Worm (Caenorhabditis elegans) whole organism, L4 larva: Measurements from ENCODE around the gene rnp-7.

Experiments
- F44E2.7 ChIP-seq: fragments of 200-800 bp; sonication (Bioruptor generic); IDR thresholded peaks from 2 replicates; pipeline ENCODE4 v2.1.2; 2022; ENCODE audit warnings: missing genetic modification characterization, missing compliant biosample characterization
- R02D3.7 ChIP-seq: fragments of 150-350 bp; sonication (generic microtip); optimal IDR thresholded peaks from 3 replicates; lab custom pipeline; 2014; ENCODE audit warnings: missing biosample characterization, missing genetic modification characterization
- Y105C5A.15 ChIP-seq: fragments of 200-800 bp; sonication (Bioruptor generic); IDR thresholded peaks from 2 replicates; pipeline ENCODE4 v1.3.6; 2022; ENCODE audit warnings: missing genetic modification characterization, missing compliant biosample characterization
- Y48G9A.11 ChIP-seq: fragments of 200-800 bp; sonication (Bioruptor generic); IDR thresholded peaks from 2 replicates; pipeline ENCODE4 v1.3.6; 2022; ENCODE audit warnings: missing genetic modification reagents, missing genetic modification characterization, missing compliant biosample characterization
- Y75B8A.6 ChIP-seq: fragments of 200-800 bp; sonication (Bioruptor generic); IDR thresholded peaks from 2 replicates; pipeline ENCODE4 v1.3.6; 2022; ENCODE audit warnings: missing genetic modification reagents, missing genetic modification characterization, missing compliant biosample characterization
- aha-1 ChIP-seq: fragments of 150-350 bp; peaks from one replicate; lab custom pipeline; 2014; ENCODE audit warnings: missing biosample characterization, missing genetic modification characterization
- aly-2 ChIP-seq: sonication (generic microtip); optimal IDR thresholded peaks from 2 replicates; lab custom pipeline; 2018; ENCODE audit warnings: missing biosample characterization, missing genetic modification characterization
- ama-1 ChIP-seq: fragments of 150-350 bp; optimal IDR thresholded peaks from 2 replicates; lab custom pipeline; 2014; ENCODE audit warnings: inconsistent platforms, mixed read lengths
- arid-1 ChIP-seq: fragments of 200-800 bp; sonication (Bioruptor generic); conservative IDR thresholded peaks from 2 replicates; pipeline ENCODE4 v1.3.6; 2022; ENCODE audit warnings: missing genetic modification reagents, missing genetic modification characterization, missing compliant biosample characterization
- ceh-20 ChIP-seq: fragments of 200-800 bp; sonication (Bioruptor generic); IDR thresholded peaks from 2 replicates; pipeline ENCODE4 v1.3.6; 2022; ENCODE audit warnings: missing genetic modification reagents, missing genetic modification characterization, missing compliant biosample characterization
- ceh-44 ChIP-seq: fragments of 200-800 bp; sonication (Bioruptor generic); IDR thresholded peaks from 2 replicates; pipeline ENCODE4 v1.3.6; 2022; ENCODE audit warnings: missing genetic modification reagents, missing genetic modification characterization, missing compliant biosample characterization
- ceh-82 ChIP-seq: sonication (generic microtip); optimal IDR thresholded peaks from 2 replicates; lab custom pipeline; 2017; ENCODE audit warnings: missing biosample characterization, missing genetic modification characterization
- ces-1 ChIP-seq: fragments of 150-350 bp; sonication (generic microtip); optimal IDR thresholded peaks from 4 replicates; lab custom pipeline; 2014; ENCODE audit warnings: missing biosample characterization, missing genetic modification reagents, missing genetic modification characterization
- cey-2 ChIP-seq: sonication (generic microtip); optimal IDR thresholded peaks from 3 replicates; lab custom pipeline; 2017; ENCODE audit warnings: missing genetic modification characterization, mild to moderate bottlenecking, missing compliant biosample characterization, antibody characterized with exemption, borderline replicate concordance; ENCODE audit not compliant: insufficient read depth
- daf-16 ChIP-seq, 3 experiments: sonication (generic microtip); optimal IDR thresholded peaks; 2 replicates each; lab custom pipeline; 2016 to 2017; ENCODE audit warnings: missing genetic modification characterization in 3 of 3, missing genetic modification reagents in 3 of 3, mild to moderate bottlenecking in 2 of 3, missing compliant biosample characterization in 2 of 3, missing biosample characterization in 1 of 3, moderate library complexity in 1 of 3
- daf-19 ChIP-seq: fragments of 200-800 bp; sonication (Bioruptor generic); conservative IDR thresholded peaks from 2 replicates; pipeline ENCODE4 v1.3.6; 2022; ENCODE audit warnings: missing genetic modification characterization, missing compliant biosample characterization
- dmd-8 ChIP-seq: fragments of 200-800 bp; sonication (Bioruptor generic); IDR thresholded peaks from 2 replicates; pipeline ENCODE4 v1.3.6; 2022; ENCODE audit warnings: missing genetic modification characterization, missing compliant biosample characterization
- dve-1 ChIP-seq: sonication (generic microtip); optimal IDR thresholded peaks from 2 replicates; lab custom pipeline; 2017; ENCODE audit warnings: antibody characterized with exemption, mild to moderate bottlenecking, missing genetic modification characterization, missing compliant biosample characterization; ENCODE audit not compliant: insufficient read depth
- fkh-10 ChIP-seq: fragments of 150-350 bp; optimal IDR thresholded peaks from 2 replicates; lab custom pipeline; 2014; ENCODE audit warnings: missing biosample characterization, missing genetic modification reagents, missing genetic modification characterization
- fos-1 ChIP-seq: fragments of 150-350 bp; optimal IDR thresholded peaks from 2 replicates; lab custom pipeline; 2014; ENCODE audit warnings: missing biosample characterization, missing genetic modification characterization
- hlh-11 ChIP-seq: fragments of 200-800 bp; sonication (Bioruptor generic); optimal IDR thresholded peaks from 2 replicates; lab custom pipeline; 2018; ENCODE audit warnings: mild to moderate bottlenecking, missing genetic modification characterization, missing compliant biosample characterization
- lin-1 ChIP-seq: fragments of 200-800 bp; sonication (Bioruptor generic); IDR thresholded peaks from 2 replicates; pipeline ENCODE4 v1.3.6; 2022; ENCODE audit warnings: missing genetic modification reagents, missing genetic modification characterization, missing compliant biosample characterization
- lin-15B ChIP-seq: fragments of 150-350 bp; sonication (generic microtip); optimal IDR thresholded peaks from 3 replicates; lab custom pipeline; 2014; ENCODE audit warnings: missing biosample characterization, missing genetic modification characterization
- lin-29 ChIP-seq: fragments of 200-800 bp; sonication (Bioruptor generic); IDR thresholded peaks from 2 replicates; pipeline ENCODE4 v1.3.6; 2022; ENCODE audit warnings: missing genetic modification reagents, missing genetic modification characterization, missing compliant biosample characterization
- lin-38 ChIP-seq: fragments of 200-800 bp; sonication (Bioruptor generic); IDR thresholded peaks from 2 replicates; pipeline ENCODE4 v1.3.6; 2022; ENCODE audit warnings: missing genetic modification reagents, missing genetic modification characterization, missing compliant biosample characterization
- lin-39 ChIP-seq: fragments of 150-350 bp; optimal IDR thresholded peaks from 2 replicates; lab custom pipeline; 2014; ENCODE audit warnings: missing biosample characterization, missing genetic modification reagents, missing genetic modification characterization
- lsy-2 ChIP-seq, 2 experiments: fragments of 150-350 bp in 1 of 2; sonication (generic microtip) in 1 of 2; optimal IDR thresholded peaks; 2 replicates each; lab custom pipeline; 2014 to 2017; ENCODE audit warnings: missing biosample characterization in 2 of 2, missing genetic modification characterization in 2 of 2
- mdt-29 ChIP-seq: fragments of 200-800 bp; sonication (Bioruptor generic); IDR thresholded peaks from 2 replicates; pipeline ENCODE4 v1.3.6; 2022; ENCODE audit warnings: missing genetic modification reagents, missing genetic modification characterization, missing compliant biosample characterization
- mep-1 ChIP-seq: fragments of 150-350 bp; sonication (generic microtip); optimal IDR thresholded peaks from 3 replicates; lab custom pipeline; 2014; ENCODE audit warnings: missing biosample characterization, missing genetic modification characterization
- mxl-3 ChIP-seq: fragments of 200-800 bp; sonication (Bioruptor generic); optimal IDR thresholded peaks from 2 replicates; lab custom pipeline; 2018; ENCODE audit warnings: mild to moderate bottlenecking, missing genetic modification characterization, missing compliant biosample characterization
- nhr-111 ChIP-seq: fragments of 200-800 bp; sonication (Bioruptor generic); optimal IDR thresholded peaks from 2 replicates; lab custom pipeline; 2018; ENCODE audit warnings: mild to moderate bottlenecking, missing genetic modification characterization, missing compliant biosample characterization
- nhr-237 ChIP-seq: sonication (generic microtip); optimal IDR thresholded peaks from 2 replicates; lab custom pipeline; 2017; ENCODE audit warnings: missing biosample characterization, missing genetic modification characterization
- nhr-25 ChIP-seq: sonication (generic microtip); optimal IDR thresholded peaks from 2 replicates; lab custom pipeline; 2017; ENCODE audit warnings: missing genetic modification characterization, mild to moderate bottlenecking, missing compliant biosample characterization, antibody characterized with exemption, moderate library complexity, borderline replicate concordance; ENCODE audit not compliant: insufficient read depth
- nhr-28 ChIP-seq: fragments of 150-350 bp; optimal IDR thresholded peaks from 2 replicates; lab custom pipeline; 2014; ENCODE audit warnings: missing biosample characterization, missing genetic modification characterization
- nhr-41 ChIP-seq: fragments of 200-800 bp; sonication (Bioruptor generic); IDR thresholded peaks from 2 replicates; pipeline ENCODE4 v1.3.6; 2022; ENCODE audit warnings: missing genetic modification reagents, missing genetic modification characterization, missing compliant biosample characterization
- nhr-77 ChIP-seq: fragments of 150-350 bp; optimal IDR thresholded peaks from 2 replicates; lab custom pipeline; 2014; ENCODE audit warnings: missing biosample characterization, missing genetic modification characterization
- pha-4 ChIP-seq, 2 experiments: fragments of 150-350 bp in 1 of 2; fragments of 200-800 bp in 1 of 2; sonication (Bioruptor generic) in 1 of 2; IDR thresholded peaks in 1 of 2; optimal IDR thresholded peaks in 1 of 2; 2 replicates each; pipeline versions ENCODE4 v1.3.6 to Lab custom; 2014 to 2022; ENCODE audit warnings: missing genetic modification characterization in 2 of 2, missing genetic modification reagents in 2 of 2, missing biosample characterization in 1 of 2, missing compliant biosample characterization in 1 of 2
- php-3 ChIP-seq: fragments of 200-800 bp; sonication (Bioruptor generic); IDR thresholded peaks from 2 replicates; pipeline ENCODE4 v1.3.6; 2022; ENCODE audit warnings: missing genetic modification reagents, missing genetic modification characterization, missing compliant biosample characterization
- rbr-2 ChIP-seq: sonication (generic microtip); optimal IDR thresholded peaks from 2 replicates; lab custom pipeline; 2016; ENCODE audit warnings: missing genotype, missing genetic modification characterization, missing compliant biosample characterization
- skn-1 ChIP-seq: fragments of 150-350 bp; optimal IDR thresholded peaks from 2 replicates; lab custom pipeline; 2014; ENCODE audit warnings: missing biosample characterization, missing genetic modification characterization
- spr-3 ChIP-seq: fragments of 200-800 bp; sonication (Bioruptor generic); optimal IDR thresholded peaks from 2 replicates; lab custom pipeline; 2018; ENCODE audit warnings: mild to moderate bottlenecking, missing genetic modification characterization, missing compliant biosample characterization
- unc-62 ChIP-seq, 3 experiments: fragments of 150-350 bp in 1 of 3; sonication (generic microtip); optimal IDR thresholded peaks in 2 of 3; peaks in 1 of 3; 1 replicate in 1 of 3; 2 replicates in 2 of 3; lab custom pipeline; 2014 to 2017; ENCODE audit warnings: missing biosample characterization in 3 of 3, missing genetic modification characterization in 3 of 3, missing genetic modification reagents in 3 of 3, missing genotype in 1 of 3
- zfp-2 ChIP-seq: sonication (generic microtip); optimal IDR thresholded peaks from 2 replicates; lab custom pipeline; 2016; ENCODE audit warnings: mild to moderate bottlenecking, missing genetic modification characterization, missing compliant biosample characterization
- zip-2 ChIP-seq: fragments of 150-350 bp; optimal IDR thresholded peaks from 2 replicates; lab custom pipeline; 2014; ENCODE audit warnings: missing biosample characterization, missing genetic modification characterization
- ztf-11 ChIP-seq: fragments of 150-350 bp; optimal IDR thresholded peaks from 2 replicates; lab custom pipeline; 2014; ENCODE audit warnings: missing biosample characterization, missing genetic modification characterization
- ztf-7 ChIP-seq: fragments of 150-350 bp; optimal IDR thresholded peaks from 2 replicates; lab custom pipeline; 2014; ENCODE audit warnings: missing biosample characterization, missing genetic modification characterization

rnp-7 gene

DNA sequence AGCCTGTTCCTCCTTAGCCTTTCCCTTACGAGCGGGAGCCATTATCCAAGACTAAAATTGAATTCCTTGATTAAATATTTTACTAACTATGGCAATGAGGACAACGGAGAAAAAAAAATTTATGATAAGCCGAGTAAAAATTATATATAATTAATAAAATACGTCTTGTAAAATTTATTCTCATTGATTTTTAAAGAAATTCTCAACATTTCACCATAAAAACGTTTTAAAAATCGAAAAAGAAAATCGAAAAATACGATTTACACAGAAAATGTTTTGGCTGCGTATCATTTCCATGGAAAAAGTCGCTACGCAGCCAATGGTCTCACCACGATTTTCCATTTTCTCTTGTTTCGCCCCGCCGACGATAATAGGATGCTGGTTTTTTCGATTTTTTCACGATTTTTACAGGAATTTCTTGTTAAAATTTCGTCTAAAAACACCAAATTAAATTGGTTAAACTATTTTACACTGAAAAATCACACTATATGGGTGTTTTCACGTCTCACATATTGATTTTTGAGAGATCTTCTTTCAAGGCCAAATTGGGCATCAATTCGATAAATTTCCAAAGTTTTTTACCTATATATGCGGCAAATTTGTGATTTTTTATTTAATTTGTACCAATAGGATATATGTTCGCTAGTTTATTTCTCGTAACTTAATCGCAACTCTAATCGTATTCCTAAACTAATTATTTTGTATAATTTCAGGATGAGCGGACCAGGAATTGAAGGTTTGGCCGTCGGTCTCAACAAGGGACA is 18.8 kb upstream of the rnp-7 start, which contains the start of the genes rps-14 and rpl-36 (continued):
- TF ChIP-seq ces-1 (GFP tag; lab: Kevin White, UChicago) = peak; percentile 12
- TF ChIP-seq mdt-29 (GFP tag; lab: Robert Waterston, UW) = no peak
- peak; percentile 75 for TF ChIP-seq ztf-7 (tag; lab: Kevin White, UChicago)
- TF ChIP-seq lin-38 (GFP tag; lab: Robert Waterston, UW) = peak; percentile 86
- peak; percentile 95 for TF ChIP-seq zfp-2 (tag; lab: Kevin White, UChicago)
- TF ChIP-seq hlh-11 (tag; lab: Kevin White, UChicago) = peak; percentile 80
- peak; percentile 34 for TF ChIP-seq lin-15B (tag; lab: Kevin White, UChicago)
- TF ChIP-seq arid-1 = 0 out of 2 replicates have a peak, but pooled peaks have one; percentile 28
- no peak for TF ChIP-seq unc-62 (GFP tag; optimal IDR thresholded peaks at IDR 0.05 in 1 of 2; lab: Kevin White, UChicago)
- no peak for TF ChIP-seq unc-62 (tag; optimal IDR thresholded peaks at IDR 0.05; lab: Kevin White, UChicago)
- TF ChIP-seq mxl-3 (GFP tag; lab: Kevin White, UChicago) = no peak
- no peak for TF ChIP-seq skn-1 (tag; lab: Kevin White, UChicago)
- TF ChIP-seq lsy-2 (tag; optimal IDR thresholded peaks at IDR 0.05; lab: Kevin White, UChicago) = peak; percentile 43 to 96
- TF ChIP-seq nhr-111 (GFP tag; lab: Kevin White, UChicago) = no peak
- TF ChIP-seq nhr-77 (tag; lab: Kevin White, UChicago) = peak; percentile 94
- peak in 1 of 2 experiments; percentile 33 for TF ChIP-seq daf-16 (GFP tag; optimal IDR thresholded peaks at IDR 0.05; lab: Kevin White, UChicago)
- TF ChIP-seq daf-16 (tag; optimal IDR thresholded peaks at IDR 0.05; lab: Kevin White, UChicago) = peak; percentile 57
- peak; percentile 71 for TF ChIP-seq ama-1 (lab: Kevin White, UChicago)
- TF ChIP-seq nhr-25 (tag; lab: Kevin White, UChicago) = peak; percentile 62
- no peak for TF ChIP-seq ceh-44 (GFP tag; lab: Robert Waterston, UW)
- TF ChIP-seq rbr-2 (tag; lab: Kevin White, UChicago) = peak; percentile 81
- TF ChIP-seq nhr-41 (GFP tag; lab: Robert Waterston, UW) = no peak
- no peak for TF ChIP-seq F44E2.7 (GFP tag; lab: Robert Waterston, UW)
- peak; percentile 98 for TF ChIP-seq aha-1 (tag; lab: Kevin White, UChicago)
- peak; percentile 91 for TF ChIP-seq mep-1 (tag; lab: Kevin White, UChicago)
- TF ChIP-seq zip-2 (tag; lab: Kevin White, UChicago) = peak; percentile 9
- peak; percentile 95 for TF ChIP-seq dve-1 (tag; lab: Kevin White, UChicago)
- peak; percentile 12; the same call in 1 of the 2 replicates for TF ChIP-seq lin-29
- no peak for TF ChIP-seq Y75B8A.6
- TF ChIP-seq fkh-10 (GFP tag; lab: Kevin White, UChicago) = peak; percentile 49
- no peak for TF ChIP-seq dmd-8 (GFP tag; lab: Robert Waterston, UW)
- TF ChIP-seq Y105C5A.15 (GFP tag; lab: Robert Waterston, UW) = no peak
- peak; percentile 64 for TF ChIP-seq nhr-28 (tag; lab: Kevin White, UChicago)
- no peak for TF ChIP-seq cey-2 (tag; lab: Kevin White, UChicago)
- no peak for TF ChIP-seq aly-2 (tag; lab: Kevin White, UChicago)
- no peak for TF ChIP-seq R02D3.7 (tag; lab: Kevin White, UChicago)
- TF ChIP-seq nhr-237 = no peak
- peak; percentile 16 for TF ChIP-seq spr-3 (GFP tag; lab: Kevin White, UChicago)

- no peak for TF ChIP-seq dmd-8 (GFP tag; lab: Robert Waterston, UW)
- no peak for TF ChIP-seq mdt-29 (GFP tag; lab: Robert Waterston, UW)
- TF ChIP-seq ces-1 (GFP tag; lab: Kevin White, UChicago) = no peak
- 0 out of 2 replicates have a peak, but pooled peaks have one; percentile 40 for TF ChIP-seq daf-19 (GFP tag; lab: Robert Waterston, UW)
- no peak for TF ChIP-seq ceh-20 (GFP tag; lab: Robert Waterston, UW)
- TF ChIP-seq lin-38 (GFP tag; lab: Robert Waterston, UW) = peak; percentile 48
- peak; percentile 39; the same call in 1 of the 2 replicates for TF ChIP-seq Y48G9A.11 (GFP tag; lab: Robert Waterston, UW)
- TF ChIP-seq fos-1 = no peak
- no peak for TF ChIP-seq arid-1
- TF ChIP-seq lin-1 = 0 out of 2 replicates have a peak, but pooled peaks have one; percentile 35
- TF ChIP-seq php-3 (GFP tag; lab: Robert Waterston, UW) = 0 out of 2 replicates have a peak, but pooled peaks have one; percentile 28
- TF ChIP-seq pha-4 (GFP tag; IDR thresholded peaks at IDR 0.05; lab: Robert Waterston, UW) = peak; percentile 16; the same call in 1 of the 2 replicates
- TF ChIP-seq pha-4 (tag; optimal IDR thresholded peaks at IDR 0.05; lab: Kevin White, UChicago) = no peak
- no peak for TF ChIP-seq ceh-82
- no peak for TF ChIP-seq ztf-11 (tag; lab: Kevin White, UChicago)
- TF ChIP-seq Y105C5A.15 (GFP tag; lab: Robert Waterston, UW) = 0 out of 2 replicates have a peak, but pooled peaks have one; percentile 41
- TF ChIP-seq lin-39 (tag; lab: Kevin White, UChicago) = no peak
Measured at ce11 chrIII:7178497-7178896, 17.5 kb upstream of the rnp-7 start.
